Worm (Caenorhabditis elegans): ENCODE results near the gene col-156.

col-156 gene

DNA sequence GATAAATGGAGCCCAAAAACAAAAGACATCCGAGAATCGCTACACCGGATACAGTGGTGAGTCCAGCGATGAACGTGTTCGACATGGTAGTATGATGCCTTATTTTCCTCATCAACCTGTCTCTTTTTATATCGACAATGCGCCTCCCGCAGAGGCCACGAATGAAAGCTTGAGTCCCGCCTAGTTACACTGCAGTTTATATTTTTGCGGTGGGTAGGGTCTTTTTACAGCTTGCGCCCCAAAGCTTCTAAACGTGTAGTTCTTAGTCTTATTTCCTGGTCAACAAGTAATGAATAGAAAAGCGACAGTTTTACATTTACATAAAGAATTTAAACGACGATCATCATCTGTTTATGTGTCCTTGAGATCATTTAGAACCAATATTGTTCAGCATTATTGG lies at the start of gene col-156:
Gene col-156, minus strand, starts transcription at position 101 of the 400 bp plus-strand sequence.
- no peak for TF ChIP-seq npax-4 (tag; optimal IDR thresholded peaks at IDR 0.05)
- TF ChIP-seq sox-2 (GFP tag; IDR thresholded peaks at IDR 0.05): no peak
- no peak for TF ChIP-seq ref-2 (tag; optimal IDR thresholded peaks at IDR 0.05)
- no peak for TF ChIP-seq K09A11.1 (tag; optimal IDR thresholded peaks at IDR 0.05; ENCODE audit: insufficient read depth)
- TF ChIP-seq ceh-24 (tag; optimal IDR thresholded peaks at IDR 0.05): no peak
- TF ChIP-seq mec-3 (tag; optimal IDR thresholded peaks at IDR 0.05; ENCODE audit: borderline replicate concordance): no peak
- no peak for TF ChIP-seq lin-11 (tag; optimal IDR thresholded peaks at IDR 0.05)
- TF ChIP-seq hlh-30 (tag; optimal IDR thresholded peaks at IDR 0.05; ENCODE audit: insufficient read depth): no peak
- TF ChIP-seq elt-4 (tag; optimal IDR thresholded peaks at IDR 0.05): no peak
- TF ChIP-seq ahr-1 (tag; optimal IDR thresholded peaks at IDR 0.05): no peak
- no peak for TF ChIP-seq sox-4 (tag; optimal IDR thresholded peaks at IDR 0.05)
- TF ChIP-seq ceh-45 (GFP tag; IDR thresholded peaks at IDR 0.05): no peak
- no peak for TF ChIP-seq zip-5 (tag; optimal IDR thresholded peaks at IDR 0.05)
- no peak for TF ChIP-seq ets-4 (tag; optimal IDR thresholded peaks at IDR 0.05)
- TF ChIP-seq pat-9 (tag; optimal IDR thresholded peaks at IDR 0.05): no peak
- no peak for TF ChIP-seq elt-2 (tag; optimal IDR thresholded peaks at IDR 0.05)
- TF ChIP-seq hlh-6 (tag; optimal IDR thresholded peaks at IDR 0.05): no peak
- TF ChIP-seq unc-86 (tag; optimal IDR thresholded peaks at IDR 0.05): no peak
- TF ChIP-seq pros-1 (tag; optimal IDR thresholded peaks at IDR 0.05): no peak
- TF ChIP-seq ceh-2 (tag; optimal IDR thresholded peaks at IDR 0.05): no peak

ce11 chrV:11499786-11500185 lies 49.6 kb upstream of the col-156 start:
- TF ChIP-seq odd-2 (tag; optimal IDR thresholded peaks at IDR 0.05): no peak
- no peak for TF ChIP-seq ahr-1 (tag; optimal IDR thresholded peaks at IDR 0.05)
- TF ChIP-seq hlh-13 (GFP tag; optimal IDR thresholded peaks at IDR 0.05): no peak
- no peak for TF ChIP-seq ceh-34 (tag; optimal IDR thresholded peaks at IDR 0.05)
- no peak for TF ChIP-seq tbx-7 (tag; optimal IDR thresholded peaks at IDR 0.05)
- TF ChIP-seq elt-4 (tag; optimal IDR thresholded peaks at IDR 0.05): no peak
- no peak for TF ChIP-seq ama-1 (optimal IDR thresholded peaks at IDR 0.05)
- no peak for TF ChIP-seq unc-42 (tag; optimal IDR thresholded peaks at IDR 0.05)
- no peak for TF ChIP-seq elt-2 (tag; optimal IDR thresholded peaks at IDR 0.05)
- TF ChIP-seq ref-2 (tag; optimal IDR thresholded peaks at IDR 0.05): no peak

DNA sequence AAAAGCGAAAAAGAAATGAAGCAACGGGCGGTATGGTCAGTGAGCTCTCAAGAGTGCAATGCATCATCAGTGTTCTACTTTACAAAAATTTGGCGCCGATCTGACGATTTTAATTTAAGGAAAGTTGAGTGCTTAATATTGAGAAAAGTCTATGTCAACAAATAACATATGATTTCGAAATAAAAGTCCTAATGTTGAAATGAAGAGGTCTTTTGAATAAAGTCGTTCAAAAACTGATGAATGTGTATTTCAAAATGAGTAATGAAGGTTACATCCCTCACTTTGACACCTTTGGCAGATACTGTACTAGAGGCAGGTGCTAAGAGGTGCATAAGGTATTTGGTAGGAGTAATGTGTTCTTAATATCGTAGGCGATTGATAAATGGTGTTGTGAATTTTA lies 47.3 kb upstream of the col-156 start:
- TF ChIP-seq pha-4 (tag; optimal IDR thresholded peaks at IDR 0.05): no peak
- TF ChIP-seq zip-5 (tag; optimal IDR thresholded peaks at IDR 0.05): no peak
- no peak for TF ChIP-seq sox-2 (GFP tag; IDR thresholded peaks at IDR 0.05)
- no peak for TF ChIP-seq ceh-45 (GFP tag; IDR thresholded peaks at IDR 0.05)
- no peak for TF ChIP-seq ceh-24 (tag; optimal IDR thresholded peaks at IDR 0.05)
- no peak for TF ChIP-seq T23F11.4 (GFP tag; optimal IDR thresholded peaks at IDR 0.05)
- no peak for TF ChIP-seq ref-2 (tag; optimal IDR thresholded peaks at IDR 0.05)
- TF ChIP-seq unc-86 (tag; optimal IDR thresholded peaks at IDR 0.05): no peak
- TF ChIP-seq madf-2 (tag; optimal IDR thresholded peaks at IDR 0.05): no peak
- TF ChIP-seq nhr-11 (tag; optimal IDR thresholded peaks at IDR 0.05): no peak
- no peak for TF ChIP-seq lim-6 (tag; optimal IDR thresholded peaks at IDR 0.05)
- no peak for TF ChIP-seq eyg-1 (tag; optimal IDR thresholded peaks at IDR 0.05)
- no peak for TF ChIP-seq fkh-6 (tag; optimal IDR thresholded peaks at IDR 0.05)
- no peak for TF ChIP-seq ceh-18 (tag; optimal IDR thresholded peaks at IDR 0.05)
- no peak for TF ChIP-seq fax-1 (tag; optimal IDR thresholded peaks at IDR 0.05)
- no peak for TF ChIP-seq unc-55 (GFP tag; optimal IDR thresholded peaks at IDR 0.05)
- TF ChIP-seq ceh-30 (tag; optimal IDR thresholded peaks at IDR 0.05): no peak
- TF ChIP-seq pax-1 (tag; optimal IDR thresholded peaks at IDR 0.05): no peak
- TF ChIP-seq F13H6.1 (tag; optimal IDR thresholded peaks at IDR 0.05): no peak
- TF ChIP-seq tbx-2 (tag; optimal IDR thresholded peaks at IDR 0.05): no peak

Measured in whole organism, late embryonic.